Fruit fly (Drosophila melanogaster): ENCODE data around the gene para.

para gene

dm6 chrX:16552567-16552966, 19.7 kb upstream of the para start (continued):
- TF ChIP-seq CG1024 (GFP tag; IDR thresholded peaks at IDR 0.05) (peak; percentile 50; the same call in 1 of the 2 replicates), lola (GFP tag; optimal IDR thresholded peaks at IDR 0.05) (peak in 1 of 3 experiments; percentile 71), her (GFP tag; optimal IDR thresholded peaks at IDR 0.05) (peak; percentile 58), E2f2 (GFP tag; IDR thresholded peaks at IDR 0.05) (peak; percentile 55), dimm (GFP tag; IDR thresholded peaks at IDR 0.05) (no peak), luna (GFP tag; optimal IDR thresholded peaks at IDR 0.05) (peak; percentile 14), CG8478 (optimal IDR thresholded peaks at IDR 0.05) (no peak), br (optimal IDR thresholded peaks at IDR 0.05) (no peak), da (GFP tag; optimal IDR thresholded peaks at IDR 0.05) (no peak), bab2 (GFP tag; optimal IDR thresholded peaks at IDR 0.05) (peak; percentile 63)

dm6 chrX:16547390-16547789, 14.5 kb upstream of the para start, which contains the start of gene CG9902:
TSS of gene CG9902 (minus strand) at chrX:16547520.
- TF ChIP-seq unc-4 (GFP tag; IDR thresholded peaks at IDR 0.05; ENCODE audit: partially characterized antibody) (peak; percentile 76), E2f2 (GFP tag; IDR thresholded peaks at IDR 0.05) (peak; percentile 84), psq (GFP tag; optimal IDR thresholded peaks at IDR 0.05) (no peak), CG4328 (GFP tag; optimal IDR thresholded peaks at IDR 0.05) (no peak), pzg (GFP tag; optimal IDR thresholded peaks at IDR 0.05) (peak; percentile 96), CG10431 (GFP tag; optimal IDR thresholded peaks at IDR 0.05) (no peak), pnt (GFP tag; optimal IDR thresholded peaks at IDR 0.05) (no peak), NC2β (GFP tag; optimal IDR thresholded peaks at IDR 0.05) (peak; percentile 8), dan (GFP tag; IDR thresholded peaks at IDR 0.05) (no peak), BtbVII (GFP tag; optimal IDR thresholded peaks at IDR 0.05) (no peak), CG16813 (GFP tag; IDR thresholded peaks at IDR 0.05; ENCODE audit: partially characterized antibody) (peak; percentile 78), CG18476 (GFP tag; optimal IDR thresholded peaks at IDR 0.05) (no peak), CG18011 (GFP tag; optimal IDR thresholded peaks at IDR 0.05) (no peak), Gsc (GFP tag; IDR thresholded peaks at IDR 0.05) (no peak), CoRest (tag; optimal IDR thresholded peaks at IDR 0.05) (peak; percentile 53), Med (GFP tag) (peak; percentile 86), exex (tag; optimal IDR thresholded peaks at IDR 0.05) (peak; percentile 10), CG2120 (GFP tag; optimal IDR thresholded peaks at IDR 0.05) (peak; percentile 34), CG13424 (tag; optimal IDR thresholded peaks at IDR 0.05) (no peak), Ravus (GFP tag; IDR thresholded peaks at IDR 0.05) (no peak), Ptx1 (GFP tag; IDR thresholded peaks at IDR 0.05) (no peak), sens-2 (GFP tag; IDR thresholded peaks at IDR 0.05) (no peak), stc (GFP tag; IDR thresholded peaks at IDR 0.05) (no peak), CG10959 (GFP tag; IDR thresholded peaks at IDR 0.05) (no peak), CG13296 (GFP tag; optimal IDR thresholded peaks at IDR 0.05) (no peak), croc (GFP tag; conservative IDR thresholded peaks at IDR 0.05) (no peak), az2 (GFP tag; optimal IDR thresholded peaks at IDR 0.05) (no peak), CG18619 (GFP tag; optimal IDR thresholded peaks at IDR 0.05) (no peak), cas (GFP tag; IDR thresholded peaks at IDR 0.05) (no peak), ERR (GFP tag; optimal IDR thresholded peaks at IDR 0.05) (no peak), HmgZ (tag; optimal IDR thresholded peaks at IDR 0.05) (peak; percentile 86), bbx (GFP tag; IDR thresholded peaks at IDR 0.05; ENCODE audit: partially characterized antibody) (peak; percentile 85), CG9797 (GFP tag; optimal IDR thresholded peaks at IDR 0.05) (peak; percentile 48), Blimp-1 (GFP tag; optimal IDR thresholded peaks at IDR 0.05) (no peak), CHES-1-like (GFP tag; optimal IDR thresholded peaks at IDR 0.05) (no peak), CG12769 (tag; optimal IDR thresholded peaks at IDR 0.05) (no peak), CG14667 (GFP tag; IDR thresholded peaks at IDR 0.05) (no peak), sr (GFP tag; IDR thresholded peaks at IDR 0.05) (no peak), Sin3A (optimal IDR thresholded peaks at IDR 0.05) (peak; percentile 2), ap (GFP tag; IDR thresholded peaks at IDR 0.05) (no peak), Dp (GFP tag; optimal IDR thresholded peaks at IDR 0.05) (peak; percentile 82), Meics (GFP tag; optimal IDR thresholded peaks at IDR 0.05) (no peak), Sox100B (GFP tag; optimal IDR thresholded peaks at IDR 0.05) (no peak)

Measured in whole organism, embryonic.